Worm (Caenorhabditis elegans) whole organism, L1 larva: ENCODE results near the gene dgk-2.

Experiments
- C04F5.9 ChIP-seq: sonication (generic microtip); optimal IDR thresholded peaks from 2 replicates; lab custom pipeline; 2016; ENCODE audit warnings: missing genetic modification characterization, missing compliant biosample characterization
- C16A3.4 ChIP-seq: fragments of 150-350 bp; optimal IDR thresholded peaks from 2 replicates; lab custom pipeline; 2014; ENCODE audit warnings: missing biosample characterization, missing genetic modification characterization
- C34B4.2 ChIP-seq: sonication (generic microtip); optimal IDR thresholded peaks from 2 replicates; lab custom pipeline; 2017; ENCODE audit warnings: mild to moderate bottlenecking, missing genetic modification characterization, missing compliant biosample characterization
- F16B12.6 ChIP-seq: fragments of 150-350 bp; optimal IDR thresholded peaks from 2 replicates; lab custom pipeline; 2014; ENCODE audit warnings: missing biosample characterization, missing genetic modification characterization
- aha-1 ChIP-seq: fragments of 150-350 bp; optimal IDR thresholded peaks from 2 replicates; lab custom pipeline; 2014; ENCODE audit warnings: missing biosample characterization, missing genetic modification characterization
- alr-1 ChIP-seq: fragments of 200-800 bp; sonication (Bioruptor generic); optimal IDR thresholded peaks from 2 replicates; lab custom pipeline; 2018; ENCODE audit warnings: borderline replicate concordance, mild to moderate bottlenecking, missing genetic modification characterization, missing compliant biosample characterization
- aly-2 ChIP-seq: fragments of 150-350 bp; optimal IDR thresholded peaks from 2 replicates; lab custom pipeline; 2014; ENCODE audit warnings: missing biosample characterization, missing genetic modification characterization
- ama-1 ChIP-seq: fragments of 150-350 bp; optimal IDR thresholded peaks from 2 replicates; lab custom pipeline; 2014
- blmp-1 ChIP-seq: fragments of 150-350 bp; optimal IDR thresholded peaks from 2 replicates; lab custom pipeline; 2014; ENCODE audit warnings: missing biosample characterization, missing genetic modification characterization
- ceh-63 ChIP-seq: fragments of 200-800 bp; sonication (Bioruptor generic); optimal IDR thresholded peaks from 2 replicates; lab custom pipeline; 2018; ENCODE audit warnings: mild to moderate bottlenecking, missing genetic modification characterization, missing compliant biosample characterization
- ceh-8 ChIP-seq: fragments of 200-800 bp; sonication (Bioruptor generic); optimal IDR thresholded peaks from 2 replicates; lab custom pipeline; 2018; ENCODE audit warnings: mild to moderate bottlenecking, missing genetic modification characterization, moderate library complexity, missing compliant biosample characterization
- ceh-82 ChIP-seq, 3 experiments: fragments of 150-350 bp in 1 of 3; sonication (generic microtip) in 2 of 3; optimal IDR thresholded peaks; 2 replicates each; lab custom pipeline; 2014 to 2017; ENCODE audit warnings: missing biosample characterization in 3 of 3, missing genetic modification characterization in 3 of 3
- ceh-88 ChIP-seq: fragments of 200-800 bp; sonication (Bioruptor generic); IDR thresholded peaks from 2 replicates; pipeline ENCODE4 v1.3.6; 2022; ENCODE audit warnings: missing genetic modification characterization, missing compliant biosample characterization
- ceh-90 ChIP-seq: sonication (generic microtip); optimal IDR thresholded peaks from 2 replicates; lab custom pipeline; 2016; ENCODE audit warnings: missing genetic modification characterization, missing compliant biosample characterization
- efl-3 ChIP-seq: fragments of 200-800 bp; sonication (Bioruptor generic); optimal IDR thresholded peaks from 2 replicates; lab custom pipeline; 2018; ENCODE audit warnings: mild to moderate bottlenecking, missing genetic modification characterization, missing compliant biosample characterization
- elt-2 ChIP-seq: sonication (generic microtip); optimal IDR thresholded peaks from 2 replicates; lab custom pipeline; 2016; ENCODE audit warnings: missing genetic modification characterization, mild to moderate bottlenecking, inconsistent platforms, missing compliant biosample characterization, missing genetic modification reagents
- ets-5 ChIP-seq: fragments of 200-800 bp; sonication (Bioruptor generic); IDR thresholded peaks from 2 replicates; pipeline ENCODE4 v1.3.6; 2022; ENCODE audit warnings: missing genetic modification characterization, missing compliant biosample characterization
- fos-1 ChIP-seq: fragments of 150-350 bp; optimal IDR thresholded peaks from 2 replicates; lab custom pipeline; 2014; ENCODE audit warnings: missing biosample characterization, missing genetic modification characterization
- grh-1 ChIP-seq: fragments of 200-800 bp; sonication (Bioruptor generic); IDR thresholded peaks from 2 replicates; pipeline ENCODE4 v1.3.6; 2022; ENCODE audit warnings: missing genetic modification reagents, missing genetic modification characterization, missing compliant biosample characterization
- irx-1 ChIP-seq: sonication (generic microtip); optimal IDR thresholded peaks from 2 replicates; lab custom pipeline; 2016; ENCODE audit warnings: missing genetic modification characterization, missing compliant biosample characterization
- lin-14 ChIP-seq: fragments of 200-800 bp; sonication (Bioruptor generic); optimal IDR thresholded peaks from 2 replicates; lab custom pipeline; 2018; ENCODE audit warnings: mild to moderate bottlenecking, missing genetic modification characterization, moderate library complexity, missing compliant biosample characterization
- lin-15B ChIP-seq: fragments of 150-350 bp; sonication (generic microtip); optimal IDR thresholded peaks from 3 replicates; lab custom pipeline; 2014; ENCODE audit warnings: missing biosample characterization, missing genetic modification characterization
- lin-39 ChIP-seq: fragments of 150-350 bp; optimal IDR thresholded peaks from 2 replicates; lab custom pipeline; 2014; ENCODE audit warnings: missing biosample characterization, missing genetic modification reagents, missing genetic modification characterization
- lsy-2 ChIP-seq, 2 experiments: fragments of 150-350 bp; optimal IDR thresholded peaks; 2 replicates each; lab custom pipeline; 2014; ENCODE audit warnings: missing biosample characterization in 2 of 2, missing genetic modification characterization in 2 of 2
- mab-9 ChIP-seq: fragments of 200-800 bp; sonication (Bioruptor generic); IDR thresholded peaks from 2 replicates; pipeline ENCODE4 v1.3.6; 2022; ENCODE audit warnings: missing genetic modification reagents, missing genetic modification characterization, missing compliant biosample characterization
- mep-1 ChIP-seq: fragments of 150-350 bp; optimal IDR thresholded peaks from 2 replicates; lab custom pipeline; 2014; ENCODE audit warnings: missing biosample characterization, missing genetic modification characterization
- nhr-11 ChIP-seq: fragments of 150-350 bp; optimal IDR thresholded peaks from 2 replicates; lab custom pipeline; 2014; ENCODE audit warnings: missing biosample characterization, missing genetic modification characterization
- nhr-12 ChIP-seq: sonication (generic microtip); optimal IDR thresholded peaks from 2 replicates; lab custom pipeline; 2017; ENCODE audit warnings: missing biosample characterization, missing genetic modification characterization
- nhr-19 ChIP-seq: fragments of 200-800 bp; sonication (Bioruptor generic); conservative IDR thresholded peaks from 2 replicates; pipeline ENCODE4 v1.3.6; 2022; ENCODE audit warnings: missing genetic modification characterization, missing compliant biosample characterization
- nhr-20 ChIP-seq: sonication (generic microtip); optimal IDR thresholded peaks from 2 replicates; lab custom pipeline; 2016; ENCODE audit warnings: mild to moderate bottlenecking, missing genetic modification characterization, missing compliant biosample characterization
- nhr-237 ChIP-seq: fragments of 150-350 bp; optimal IDR thresholded peaks from 2 replicates; lab custom pipeline; 2014; ENCODE audit warnings: missing biosample characterization, missing genetic modification characterization
- nhr-28 ChIP-seq: fragments of 150-350 bp; optimal IDR thresholded peaks from 2 replicates; lab custom pipeline; 2014; ENCODE audit warnings: missing biosample characterization, missing genetic modification characterization
- nhr-47 ChIP-seq: sonication (generic microtip); optimal IDR thresholded peaks from 2 replicates; lab custom pipeline; 2016; ENCODE audit warnings: mild to moderate bottlenecking, missing genetic modification characterization, moderate library complexity, missing compliant biosample characterization
- nhr-71 ChIP-seq: sonication (generic microtip); optimal IDR thresholded peaks from 2 replicates; lab custom pipeline; 2016; ENCODE audit warnings: mild to moderate bottlenecking, missing genetic modification characterization, moderate library complexity, missing compliant biosample characterization
- nhr-76 ChIP-seq: sonication (generic microtip); optimal IDR thresholded peaks from 2 replicates; lab custom pipeline; 2017; ENCODE audit warnings: missing biosample characterization, missing genetic modification characterization
- nhr-77 ChIP-seq: fragments of 150-350 bp; optimal IDR thresholded peaks from 2 replicates; lab custom pipeline; 2014; ENCODE audit warnings: missing biosample characterization, missing genetic modification characterization
- nhr-85 ChIP-seq: sonication (generic microtip); peaks from one replicate; lab custom pipeline; 2016; ENCODE audit warnings: missing genetic modification characterization, inconsistent platforms, missing compliant biosample characterization
- pag-3 ChIP-seq: sonication (generic microtip); optimal IDR thresholded peaks from 2 replicates; lab custom pipeline; 2017; ENCODE audit warnings: missing genetic modification characterization, mild to moderate bottlenecking, missing compliant biosample characterization, antibody characterized with exemption, borderline replicate concordance; ENCODE audit not compliant: insufficient read depth
- rnt-1 ChIP-seq: sonication (generic microtip); optimal IDR thresholded peaks from 2 replicates; lab custom pipeline; 2016; ENCODE audit warnings: mild to moderate bottlenecking, missing genetic modification characterization, moderate library complexity, missing compliant biosample characterization
- skn-1 ChIP-seq: fragments of 150-350 bp; optimal IDR thresholded peaks from 2 replicates; lab custom pipeline; 2014; ENCODE audit warnings: missing biosample characterization, missing genetic modification characterization
- sox-4 ChIP-seq: sonication (generic microtip); optimal IDR thresholded peaks from 2 replicates; lab custom pipeline; 2016; ENCODE audit warnings: missing genetic modification characterization, missing compliant biosample characterization
- sptf-1 ChIP-seq: fragments of 150-350 bp; optimal IDR thresholded peaks from 2 replicates; lab custom pipeline; 2014; ENCODE audit warnings: missing biosample characterization, missing genetic modification characterization
- sup-37 ChIP-seq: fragments of 200-800 bp; sonication (Bioruptor generic); optimal IDR thresholded peaks from 2 replicates; lab custom pipeline; 2018; ENCODE audit warnings: mild to moderate bottlenecking, missing genetic modification characterization, missing compliant biosample characterization
- swsn-7 ChIP-seq: sonication (generic microtip); optimal IDR thresholded peaks from 2 replicates; lab custom pipeline; 2016; ENCODE audit warnings: missing genetic modification characterization, missing compliant biosample characterization
- tbx-2 ChIP-seq: sonication (generic microtip); optimal IDR thresholded peaks from 2 replicates; lab custom pipeline; 2016; ENCODE audit warnings: missing genetic modification characterization, missing compliant biosample characterization
- unc-30 ChIP-seq: sonication (generic microtip); optimal IDR thresholded peaks from 2 replicates; lab custom pipeline; 2017; ENCODE audit warnings: missing biosample characterization, missing genetic modification characterization
- unc-62 ChIP-seq: fragments of 150-350 bp; optimal IDR thresholded peaks from 2 replicates; lab custom pipeline; 2014; ENCODE audit warnings: missing biosample characterization, missing genetic modification reagents, missing genetic modification characterization
- vab-15 ChIP-seq: sonication (generic microtip); optimal IDR thresholded peaks from 2 replicates; lab custom pipeline; 2017; ENCODE audit warnings: missing genotype, mild to moderate bottlenecking, missing genetic modification characterization, missing compliant biosample characterization
- xbp-1 ChIP-seq: sonication (generic microtip); optimal IDR thresholded peaks from 2 replicates; lab custom pipeline; 2016; ENCODE audit warnings: missing genetic modification characterization, missing compliant biosample characterization
- zip-4 ChIP-seq: fragments of 200-800 bp; sonication (Bioruptor generic); optimal IDR thresholded peaks from 2 replicates; lab custom pipeline; 2018; ENCODE audit warnings: mild to moderate bottlenecking, missing genetic modification characterization, moderate library complexity, missing compliant biosample characterization
- ztf-11 ChIP-seq, 2 experiments: sonication (generic microtip); optimal IDR thresholded peaks; 2 replicates each; lab custom pipeline; 2016 to 2017; ENCODE audit warnings: missing genetic modification characterization in 2 of 2, missing biosample characterization in 1 of 2, missing compliant biosample characterization in 1 of 2
- ztf-4 ChIP-seq: fragments of 150-350 bp; optimal IDR thresholded peaks from 2 replicates; lab custom pipeline; 2014; ENCODE audit warnings: missing biosample characterization, missing genetic modification characterization

The dgk-2 gene

ce11 chrX:4526412-4526811 is 22.2 kb upstream of the dgk-2 start:
- TF ChIP-seq fos-1 (tag; lab: Kevin White, UChicago), result peak; percentile 3
- peak; percentile 84 for TF ChIP-seq aly-2 (tag; lab: Kevin White, UChicago)
- TF ChIP-seq nhr-85 (tag; lab: Kevin White, UChicago), result no peak
- peak; percentile 17 for TF ChIP-seq elt-2
- TF ChIP-seq C16A3.4 (tag; lab: Kevin White, UChicago), result no peak
- peak; percentile 4 for TF ChIP-seq xbp-1 (tag; lab: Kevin White, UChicago)
- TF ChIP-seq ama-1 (lab: Kevin White, UChicago), result peak; percentile 51
- TF ChIP-seq nhr-71 (tag; lab: Kevin White, UChicago), result peak; percentile 40

ce11 chrX:4524844-4525243 is 20.7 kb upstream of the dgk-2 start:
- TF ChIP-seq fos-1 (tag; lab: Kevin White, UChicago) (no peak), sup-37 (no peak), skn-1 (tag; lab: Kevin White, UChicago) (no peak), ets-5 (GFP tag; lab: Robert Waterston, UW) (no peak), lin-14 (GFP tag; lab: Kevin White, UChicago) (peak; percentile 46), tbx-2 (tag; lab: Kevin White, UChicago) (no peak), nhr-20 (peak; percentile 22), C04F5.9 (no peak), C34B4.2 (no peak), grh-1 (GFP tag; lab: Robert Waterston, UW) (no peak), mep-1 (tag; lab: Kevin White, UChicago) (no peak), swsn-7 (no peak), sptf-1 (tag; lab: Kevin White, UChicago) (no peak), vab-15 (no peak), sox-4 (tag; lab: Kevin White, UChicago) (no peak), ama-1 (lab: Kevin White, UChicago) (no peak), ztf-4 (tag; lab: Kevin White, UChicago) (no peak), zip-4 (GFP tag; lab: Kevin White, UChicago) (no peak), rnt-1 (tag; lab: Kevin White, UChicago) (peak; percentile 6), nhr-11 (tag; lab: Kevin White, UChicago) (no peak), lin-39 (tag; lab: Kevin White, UChicago) (no peak), ceh-63 (GFP tag; lab: Kevin White, UChicago) (no peak), blmp-1 (peak; percentile 45), lin-15B (tag; lab: Kevin White, UChicago) (no peak), pag-3 (tag; lab: Kevin White, UChicago) (no peak), nhr-77 (tag; lab: Kevin White, UChicago) (no peak), unc-62 (no peak), ceh-82 (tag; optimal IDR thresholded peaks at IDR 0.05; lab: Kevin White, UChicago) (no peak), ceh-8 (GFP tag; lab: Kevin White, UChicago) (no peak), alr-1 (tag; lab: Kevin White, UChicago) (no peak), irx-1 (tag; lab: Kevin White, UChicago) (no peak), nhr-76 (tag; lab: Kevin White, UChicago) (no peak), unc-30 (tag; lab: Kevin White, UChicago) (no peak), nhr-237 (no peak), nhr-12 (tag; lab: Kevin White, UChicago) (no peak), nhr-28 (tag; lab: Kevin White, UChicago) (no peak), nhr-71 (tag; lab: Kevin White, UChicago) (peak; percentile 32), ztf-11 (tag; optimal IDR thresholded peaks at IDR 0.05; lab: Kevin White, UChicago) (no peak), nhr-19 (no peak), ceh-88 (GFP tag; lab: Robert Waterston, UW) (no peak), F16B12.6 (tag; lab: Kevin White, UChicago) (no peak), C16A3.4 (tag; lab: Kevin White, UChicago) (no peak), nhr-47 (tag; lab: Kevin White, UChicago) (no peak), nhr-85 (tag; lab: Kevin White, UChicago) (peak; percentile 90), lsy-2 (tag; optimal IDR thresholded peaks at IDR 0.05; lab: Kevin White, UChicago) (peak in 1 of 2 experiments; percentile 40), mab-9 (GFP tag; lab: Robert Waterston, UW) (no peak), efl-3 (GFP tag; lab: Kevin White, UChicago) (no peak), aha-1 (tag; lab: Kevin White, UChicago) (no peak), ceh-90 (no peak)
